Worm (Caenorhabditis elegans) whole organism, young adult: ENCODE measurements around the gene ZK795.2.

Experiments
- Y95B8A.8 ChIP-seq: fragments of 200-800 bp; sonication (Bioruptor generic); IDR thresholded peaks from 2 replicates; pipeline ENCODE4 v1.3.6; 2022; ENCODE audit warnings: missing genetic modification reagents, missing genetic modification characterization, missing compliant biosample characterization
- dpff-1 ChIP-seq: sonication (generic microtip); optimal IDR thresholded peaks from 2 replicates; lab custom pipeline; 2017; ENCODE audit warnings: mild to moderate bottlenecking, missing genetic modification characterization, missing compliant biosample characterization
- gei-17 ChIP-seq: fragments of 200-800 bp; sonication (Bioruptor generic); optimal IDR thresholded peaks from 2 replicates; lab custom pipeline; 2018; ENCODE audit warnings: mild to moderate bottlenecking, missing genetic modification characterization, missing compliant biosample characterization
- hlh-12 ChIP-seq: sonication (generic microtip); optimal IDR thresholded peaks from 2 replicates; lab custom pipeline; 2016; ENCODE audit warnings: missing genetic modification characterization, missing compliant biosample characterization
- madf-6 ChIP-seq: fragments of 200-800 bp; sonication (Bioruptor generic); IDR thresholded peaks from 2 replicates; pipeline ENCODE4 v1.3.6; 2022; ENCODE audit warnings: missing genetic modification reagents, missing genetic modification characterization, missing compliant biosample characterization
- mxl-1 ChIP-seq: sonication (generic microtip); optimal IDR thresholded peaks from 2 replicates; lab custom pipeline; 2016; ENCODE audit warnings: missing genetic modification characterization, missing compliant biosample characterization
- snpc-1.3 ChIP-seq: sonication (generic microtip); optimal IDR thresholded peaks from 2 replicates; lab custom pipeline; 2017; ENCODE audit warnings: missing genetic modification characterization, mild to moderate bottlenecking, missing compliant biosample characterization, antibody characterized with exemption, moderate library complexity, missing genotype, missing genetic modification reagents; ENCODE audit not compliant: insufficient read depth
- tbx-9 ChIP-seq: sonication (generic microtip); optimal IDR thresholded peaks from 2 replicates; lab custom pipeline; 2016; ENCODE audit warnings: borderline replicate concordance, missing genetic modification characterization, inconsistent platforms, missing compliant biosample characterization
- tlf-1 ChIP-seq: fragments of 200-800 bp; sonication (Bioruptor generic); optimal IDR thresholded peaks from 2 replicates; lab custom pipeline; 2018; ENCODE audit warnings: mild to moderate bottlenecking, missing genetic modification characterization, missing compliant biosample characterization
- unc-130 ChIP-seq: sonication (generic microtip); optimal IDR thresholded peaks from 2 replicates; lab custom pipeline; 2016; ENCODE audit warnings: missing genetic modification reagents, missing genetic modification characterization, missing compliant biosample characterization
- unc-62 ChIP-seq: fragments of 150-350 bp; optimal IDR thresholded peaks from 2 replicates; lab custom pipeline; 2014; ENCODE audit warnings: missing biosample characterization, missing genetic modification reagents, missing genetic modification characterization
- ztf-3 ChIP-seq: fragments of 200-800 bp; sonication (Bioruptor generic); optimal IDR thresholded peaks from 2 replicates; lab custom pipeline; 2018; ENCODE audit warnings: mild to moderate bottlenecking, missing genetic modification characterization, missing compliant biosample characterization

DNA sequence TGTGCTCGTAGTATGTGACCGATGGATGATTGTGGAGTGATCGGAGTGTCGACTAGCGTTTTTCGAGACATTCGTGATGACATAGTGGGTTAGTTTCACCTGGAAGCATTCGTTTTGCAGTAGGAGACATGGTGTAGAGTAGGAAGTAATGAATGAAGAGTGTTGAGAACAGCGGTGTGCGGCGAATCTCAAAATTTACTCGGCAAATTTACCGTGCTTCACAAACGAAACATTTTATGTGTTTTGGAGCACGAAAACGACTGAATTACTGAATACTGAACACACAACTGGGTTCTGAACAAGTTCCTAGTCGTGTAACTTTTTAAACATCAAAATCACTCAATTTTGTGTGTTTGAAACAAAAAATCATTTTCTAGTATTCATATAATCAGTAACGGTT lies 22.3 kb upstream of the ZK795.2 start, which contains the start of gene K08E7.6:
- TF ChIP-seq unc-130 (GFP tag; lab: Kevin White, UChicago) (no peak), snpc-1.3 (tag; lab: Kevin White, UChicago) (no peak), ztf-3 (no peak), tbx-9 (no peak), hlh-12 (tag; lab: Kevin White, UChicago) (no peak), tlf-1 (GFP tag; lab: Kevin White, UChicago) (no peak), dpff-1 (tag; lab: Kevin White, UChicago) (no peak), Y95B8A.8 (GFP tag; lab: Robert Waterston, UW) (no peak), unc-62 (GFP tag; lab: Kevin White, UChicago) (no peak), madf-6 (GFP tag; lab: Robert Waterston, UW) (no peak), mxl-1 (tag; lab: Kevin White, UChicago) (no peak), gei-17 (GFP tag; lab: Kevin White, UChicago) (no peak)
